Worm (Caenorhabditis elegans): ENCODE measurements around the gene ZK792.7.

ZK792.7 gene

DNA sequence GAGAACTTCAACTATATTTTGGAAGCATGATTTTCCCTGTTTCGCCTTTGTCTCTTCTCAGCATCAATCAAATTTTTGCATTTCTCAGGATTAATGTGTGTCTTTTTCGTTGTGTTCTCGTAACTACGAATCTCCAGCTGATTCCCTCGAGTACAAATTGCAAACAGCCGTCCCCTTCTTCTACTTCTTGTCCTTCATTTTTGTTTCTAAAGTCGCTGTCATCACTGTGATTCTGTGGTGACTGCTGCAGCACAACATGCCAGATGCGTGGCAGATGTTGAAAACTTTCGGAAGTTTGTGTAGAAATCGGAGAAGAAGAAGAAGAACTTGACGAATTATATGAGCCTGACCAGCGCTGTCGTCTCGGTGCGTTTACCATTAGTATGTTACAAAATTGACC, 19.0 kb downstream of the ZK792.7 start:
- TF ChIP-seq gmeb-1 (tag; optimal IDR thresholded peaks at IDR 0.05), result no peak
- no peak for TF ChIP-seq nhr-237 (tag; optimal IDR thresholded peaks at IDR 0.05)
- no peak for TF ChIP-seq unc-39 (tag; optimal IDR thresholded peaks at IDR 0.05)
- TF ChIP-seq R02D3.7 (tag; optimal IDR thresholded peaks at IDR 0.05), result no peak
- TF ChIP-seq unc-55 (GFP tag; optimal IDR thresholded peaks at IDR 0.05), result peak; percentile 23
- TF ChIP-seq mab-5 (tag; optimal IDR thresholded peaks at IDR 0.05), result peak; percentile 47

DNA sequence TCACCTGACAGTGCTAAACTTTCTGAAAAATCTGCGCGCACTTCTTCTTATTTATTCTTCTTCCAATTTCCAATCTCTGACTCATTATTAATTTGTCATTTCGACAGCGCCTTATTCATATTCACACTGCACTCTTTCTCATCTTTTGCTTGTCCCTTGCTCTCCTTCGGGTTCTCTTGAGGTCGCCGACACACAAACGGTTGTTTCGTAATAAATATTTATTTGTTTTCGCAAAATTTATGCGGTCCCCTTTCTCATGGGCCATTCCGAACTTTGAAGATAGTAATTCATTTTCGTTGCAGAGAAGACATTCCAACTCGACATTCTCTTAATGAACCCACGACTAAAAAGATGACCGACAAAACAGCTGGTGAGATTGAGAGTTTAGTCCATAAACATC, 20.5 kb downstream of the ZK792.7 start, which contains the start of gene magi-1:
Gene magi-1 (plus strand): TSS at position 301 of the 400 bp plus-strand sequence.
- TF ChIP-seq nhr-77 (tag; optimal IDR thresholded peaks at IDR 0.05) (no peak), blmp-1 (tag; optimal IDR thresholded peaks at IDR 0.05; ENCODE audit: insufficient read depth) (no peak), ztf-1 (GFP tag; conservative IDR thresholded peaks at IDR 0.05) (no peak), Y55F3AM.14 (GFP tag; optimal IDR thresholded peaks at IDR 0.05) (no peak), sem-4 (tag; optimal IDR thresholded peaks at IDR 0.05) (no peak), snpc-4 (tag; optimal IDR thresholded peaks at IDR 0.05) (no peak), egl-27 (tag; optimal IDR thresholded peaks at IDR 0.05) (no peak), peb-1 (tag; optimal IDR thresholded peaks at IDR 0.05) (no peak), nhr-12 (tag; optimal IDR thresholded peaks at IDR 0.05) (no peak), ama-1 (optimal IDR thresholded peaks at IDR 0.05) (no peak), nhr-25 (tag; optimal IDR thresholded peaks at IDR 0.05) (no peak), lin-13 (GFP tag; optimal IDR thresholded peaks at IDR 0.05) (no peak), zag-1 (tag; optimal IDR thresholded peaks at IDR 0.05) (no peak)

ce11 chrIV:11716414-11716813, 22.2 kb downstream of the ZK792.7 start:
- TF ChIP-seq nhr-6 (tag; optimal IDR thresholded peaks at IDR 0.05) (no peak), ztf-11 (tag; optimal IDR thresholded peaks at IDR 0.05) (no peak), R02D3.7 (tag; optimal IDR thresholded peaks at IDR 0.05) (no peak), aly-2 (tag; optimal IDR thresholded peaks at IDR 0.05) (no peak), gmeb-1 (tag; optimal IDR thresholded peaks at IDR 0.05) (no peak), sem-4 (tag; optimal IDR thresholded peaks at IDR 0.05) (no peak), mbf-1 (tag; optimal IDR thresholded peaks at IDR 0.05) (no peak), Y55F3AM.14 (GFP tag; optimal IDR thresholded peaks at IDR 0.05) (no peak)

DNA sequence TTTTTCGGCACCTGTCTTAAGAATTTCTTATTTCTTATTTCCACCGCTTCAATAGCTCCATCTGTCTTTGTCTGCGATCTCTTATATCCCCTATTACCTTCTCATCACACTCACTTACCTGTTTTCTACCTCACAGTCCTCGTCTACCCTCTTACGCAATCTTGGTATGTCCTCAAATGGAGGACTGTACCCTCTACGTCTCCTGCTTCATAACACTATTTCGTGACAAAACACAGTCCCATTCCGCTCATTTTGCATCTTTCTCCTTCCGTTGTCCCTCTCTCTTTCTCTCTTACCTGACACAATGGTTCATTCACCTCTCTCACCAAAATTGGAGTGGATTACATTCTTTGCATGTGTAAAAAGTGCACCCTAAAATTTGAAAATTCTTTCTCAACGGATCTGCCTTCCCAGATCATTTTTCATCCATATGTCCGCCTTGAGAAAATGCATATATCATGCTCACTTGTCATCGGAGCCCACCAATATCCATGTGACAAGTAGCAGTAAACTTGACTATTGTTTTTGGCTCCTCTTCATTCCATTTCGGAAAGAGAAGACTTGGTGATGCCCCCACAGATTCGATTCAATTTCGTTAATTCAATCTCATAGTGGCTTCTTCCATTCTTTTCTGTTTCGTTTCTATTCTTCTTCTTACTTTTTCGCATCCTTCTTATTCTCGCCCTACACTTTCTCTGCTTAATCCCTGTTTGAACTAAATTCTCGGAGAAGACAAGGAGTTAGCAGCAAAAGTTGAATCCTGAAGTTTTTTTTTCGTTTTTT, 23.0 kb downstream of the ZK792.7 start:
- peak; percentile 24 for TF ChIP-seq nhr-129 (tag; optimal IDR thresholded peaks at IDR 0.05)
- TF ChIP-seq unc-55 (GFP tag; optimal IDR thresholded peaks at IDR 0.05), result peak; percentile 33
- peak; percentile 18 for TF ChIP-seq zag-1 (tag; optimal IDR thresholded peaks at IDR 0.05)
- no peak for TF ChIP-seq nhr-23 (tag; optimal IDR thresholded peaks at IDR 0.05)

DNA sequence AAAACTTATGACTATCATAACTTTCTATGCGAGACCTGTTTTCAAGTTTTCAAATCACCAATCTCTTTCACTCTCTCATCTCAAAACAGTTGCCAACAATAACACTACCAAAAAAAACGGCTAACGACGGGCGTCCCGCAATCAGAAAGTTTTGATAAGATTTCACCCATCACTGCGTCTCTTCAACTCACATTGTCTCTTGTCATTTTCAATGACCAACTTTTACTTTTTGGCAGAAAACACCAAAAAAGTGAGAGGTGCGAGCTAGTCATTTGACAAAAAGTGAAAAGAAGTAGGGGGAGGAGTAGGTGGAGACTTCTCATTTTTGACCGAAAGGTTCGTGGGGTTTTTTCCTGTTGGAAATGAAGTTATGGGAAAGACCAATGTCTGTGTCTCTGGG, 24.4 kb downstream of the ZK792.7 start:
- TF ChIP-seq sma-3 (GFP tag; optimal IDR thresholded peaks at IDR 0.05), result no peak
- TF ChIP-seq blmp-1 (tag; optimal IDR thresholded peaks at IDR 0.05; ENCODE audit: insufficient read depth), result peak; percentile 97

DNA sequence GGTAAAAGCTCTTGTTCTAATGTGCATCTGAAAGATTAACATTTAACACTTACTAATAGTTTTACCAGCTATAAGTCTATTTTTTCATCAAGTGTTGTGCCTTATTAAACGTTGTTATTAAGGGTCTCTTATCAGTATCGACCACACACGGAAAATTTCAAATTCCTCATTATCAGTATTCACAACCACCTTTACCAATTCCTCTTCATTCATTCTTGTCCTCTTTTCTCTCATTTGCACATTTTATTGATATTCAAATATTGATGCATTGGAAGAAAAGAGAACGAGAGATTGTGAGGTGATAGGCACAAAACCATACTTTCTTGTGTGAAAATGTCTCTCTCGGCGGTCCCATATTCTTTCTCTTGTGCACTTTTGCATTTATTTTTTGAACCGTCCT, 27.6 kb downstream of the ZK792.7 start:
- peak; percentile 75 for TF ChIP-seq fos-1 (tag; optimal IDR thresholded peaks at IDR 0.05)
- peak; percentile 2 for TF ChIP-seq crh-2 (tag; optimal IDR thresholded peaks at IDR 0.05)
- no peak for TF ChIP-seq nhr-129 (tag; optimal IDR thresholded peaks at IDR 0.05)
- no peak for TF ChIP-seq sem-4 (tag; optimal IDR thresholded peaks at IDR 0.05)

- TF ChIP-seq peb-1 (tag; optimal IDR thresholded peaks at IDR 0.05), result no peak
- TF ChIP-seq gmeb-1 (tag; optimal IDR thresholded peaks at IDR 0.05), result no peak
- no peak for TF ChIP-seq skn-1 (tag; optimal IDR thresholded peaks at IDR 0.05)
- no peak for TF ChIP-seq ceh-16 (tag; optimal IDR thresholded peaks at IDR 0.05)
- TF ChIP-seq sma-3 (GFP tag; optimal IDR thresholded peaks at IDR 0.05), result no peak
- no peak for TF ChIP-seq nhr-21 (tag; optimal IDR thresholded peaks at IDR 0.05)
- TF ChIP-seq alr-1 (tag; optimal IDR thresholded peaks at IDR 0.05), result no peak
- no peak for TF ChIP-seq nhr-23 (tag; optimal IDR thresholded peaks at IDR 0.05)
- TF ChIP-seq lin-39 (tag; optimal IDR thresholded peaks at IDR 0.05), result no peak
- TF ChIP-seq nhr-6 (tag; optimal IDR thresholded peaks at IDR 0.05), result no peak
- no peak for TF ChIP-seq ztf-1 (GFP tag; conservative IDR thresholded peaks at IDR 0.05)
- no peak for TF ChIP-seq nhr-25 (tag; optimal IDR thresholded peaks at IDR 0.05)
- TF ChIP-seq mbf-1 (tag; optimal IDR thresholded peaks at IDR 0.05), result no peak
- TF ChIP-seq ztf-11 (tag; optimal IDR thresholded peaks at IDR 0.05), result no peak
- TF ChIP-seq lsy-2 (tag; optimal IDR thresholded peaks at IDR 0.05), result no peak
- no peak for TF ChIP-seq mab-5 (tag; optimal IDR thresholded peaks at IDR 0.05)
- no peak for TF ChIP-seq sem-4 (tag; optimal IDR thresholded peaks at IDR 0.05)
- no peak for TF ChIP-seq ama-1 (optimal IDR thresholded peaks at IDR 0.05)
Measured at ce11 chrIV:11723255-11723654, 29.0 kb downstream of the ZK792.7 start.
